Fruit fly (Drosophila melanogaster) whole organism, embryonic: ENCODE data around the gene HUWE1.

Source experiments
- CG13123 ChIP-seq: fragments of 200-800 bp; sonication (Bioruptor generic); optimal IDR thresholded peaks from 2 replicates; lab custom pipeline; 2016; ENCODE audit warnings: missing biosample characterization, missing genetic modification characterization
- CG13624 ChIP-seq: fragments of 200-800 bp; sonication (Bioruptor generic); optimal IDR thresholded peaks from 2 replicates; lab custom pipeline; 2016; ENCODE audit warnings: missing biosample characterization, missing genetic modification characterization
- CG15514 ChIP-seq: fragments of 200-800 bp; sonication (Bioruptor generic); optimal IDR thresholded peaks from 3 replicates; lab custom pipeline; 2017; ENCODE audit warnings: missing biosample characterization, missing genetic modification characterization, mild to moderate bottlenecking, moderate library complexity, missing genetic modification reagents
- CG15601 ChIP-seq: fragments of 200-800 bp; sonication (Bioruptor generic); optimal IDR thresholded peaks from 3 replicates; lab custom pipeline; 2019; ENCODE audit warnings: missing biosample characterization, mild to moderate bottlenecking, missing genetic modification characterization, moderate library complexity
- CG7786 ChIP-seq: fragments of 200-800 bp; sonication (Bioruptor generic); optimal IDR thresholded peaks from 2 replicates; lab custom pipeline; 2016; ENCODE audit warnings: missing biosample characterization, missing genetic modification characterization
- Hr39 ChIP-seq: fragments of >200 bp; optimal IDR thresholded peaks from 2 replicates; lab custom pipeline; 2017
- Lpt ChIP-seq: fragments of >200 bp; optimal IDR thresholded peaks from 2 replicates; lab custom pipeline; 2018; ENCODE audit warnings: missing biosample characterization, missing genetic modification characterization
- bigmax ChIP-seq: fragments of 200-800 bp; sonication (Bioruptor generic); optimal IDR thresholded peaks from 2 replicates; lab custom pipeline; 2018; ENCODE audit warnings: missing biosample characterization, mild to moderate bottlenecking, missing genetic modification characterization
- jigr1 ChIP-seq: fragments of 200-800 bp; sonication (Bioruptor generic); IDR thresholded peaks from 3 replicates; pipeline ENCODE4 v1.3.6; 2022; ENCODE audit warnings: missing biosample characterization, missing genetic modification characterization
- pho ChIP-seq: fragments of 200-800 bp; sonication (Bioruptor generic); optimal IDR thresholded peaks from 2 replicates; lab custom pipeline; 2016; ENCODE audit warnings: missing biosample characterization, missing genetic modification characterization
- zen ChIP-seq: fragments of 200-800 bp; sonication (Bioruptor generic); optimal IDR thresholded peaks from 3 replicates; lab custom pipeline; 2018; ENCODE audit warnings: missing biosample characterization, mild to moderate bottlenecking, missing genetic modification characterization, moderate library complexity

- no peak for TF ChIP-seq CG13123 (GFP tag; lab: Kevin White, UChicago)
- TF ChIP-seq Hr39 (lab: Kevin White, UChicago): no peak
- no peak for TF ChIP-seq jigr1
- TF ChIP-seq zen: peak; percentile 49
- no peak for TF ChIP-seq CG15601 (tag; lab: Kevin White, UChicago)
- TF ChIP-seq pho (GFP tag; lab: Kevin White, UChicago): no peak
- no peak for TF ChIP-seq Lpt (GFP tag; lab: Kevin White, UChicago)
- no peak for TF ChIP-seq CG7786 (GFP tag; lab: Kevin White, UChicago)
- TF ChIP-seq CG15514: no peak
- no peak for TF ChIP-seq CG13624 (GFP tag; lab: Kevin White, UChicago)
- no peak for TF ChIP-seq bigmax (GFP tag; lab: Kevin White, UChicago)
These were observed 38.1 kb upstream of the HUWE1 start for dm6 chrX:15674337-15674736.
